Worm (Caenorhabditis elegans) whole organism, early embryonic: ENCODE data around the gene K01A2.4.

Experiments
- B0310.2 ChIP-seq: sonication (generic microtip); optimal IDR thresholded peaks from 2 replicates; lab custom pipeline; 2016; ENCODE audit warnings: mild to moderate bottlenecking, missing genetic modification characterization, missing compliant biosample characterization
- F13C5.2 ChIP-seq: sonication (generic microtip); optimal IDR thresholded peaks from 2 replicates; lab custom pipeline; 2017; ENCODE audit warnings: mild to moderate bottlenecking, missing genetic modification characterization, inconsistent platforms, missing compliant biosample characterization
- aly-1 ChIP-seq: sonication (generic microtip); optimal IDR thresholded peaks from 2 replicates; lab custom pipeline; 2016; ENCODE audit warnings: missing genetic modification characterization, missing compliant biosample characterization
- ama-1 ChIP-seq: fragments of 150-350 bp; optimal IDR thresholded peaks from 2 replicates; lab custom pipeline; 2014
- ceh-13 ChIP-seq: fragments of 200-800 bp; sonication (Bioruptor generic); optimal IDR thresholded peaks from 2 replicates; lab custom pipeline; 2018; ENCODE audit warnings: mild to moderate bottlenecking, missing genetic modification characterization, missing compliant biosample characterization
- ceh-36 ChIP-seq: sonication (generic microtip); optimal IDR thresholded peaks from 2 replicates; lab custom pipeline; 2016; ENCODE audit warnings: missing genetic modification characterization, inconsistent platforms, missing compliant biosample characterization
- ets-7 ChIP-seq: sonication (generic microtip); optimal IDR thresholded peaks from 2 replicates; lab custom pipeline; 2016; ENCODE audit warnings: missing genotype, missing genetic modification characterization, missing compliant biosample characterization
- flt-1 ChIP-seq: fragments of 200-800 bp; sonication (Bioruptor generic); IDR thresholded peaks from 2 replicates; pipeline ENCODE4 v1.3.6; 2022; ENCODE audit warnings: missing genetic modification characterization, missing compliant biosample characterization
- hmbx-1 ChIP-seq: sonication (generic microtip); optimal IDR thresholded peaks from 2 replicates; lab custom pipeline; 2016; ENCODE audit warnings: mild to moderate bottlenecking, missing genetic modification characterization, missing compliant biosample characterization
- hmg-4 ChIP-seq: fragments of 200-800 bp; sonication (Bioruptor generic); optimal IDR thresholded peaks from 2 replicates; lab custom pipeline; 2018; ENCODE audit warnings: mild to moderate bottlenecking, missing genetic modification characterization, missing compliant biosample characterization
- hnd-1 ChIP-seq: sonication (generic microtip); optimal IDR thresholded peaks from 2 replicates; lab custom pipeline; 2016; ENCODE audit warnings: missing genetic modification characterization, missing compliant biosample characterization
- pes-1 ChIP-seq: fragments of 200-800 bp; sonication (Bioruptor generic); IDR thresholded peaks from 2 replicates; pipeline ENCODE4 v1.3.6; 2022; ENCODE audit warnings: missing genetic modification reagents, missing genetic modification characterization, missing compliant biosample characterization
- scrt-1 ChIP-seq: fragments of 200-800 bp; sonication (Bioruptor generic); IDR thresholded peaks from 2 replicates; pipeline ENCODE4 v1.3.6; 2022; ENCODE audit warnings: missing genetic modification characterization, missing compliant biosample characterization
- sea-1 ChIP-seq: fragments of 200-800 bp; sonication (Bioruptor generic); conservative IDR thresholded peaks from 2 replicates; pipeline ENCODE4 v1.3.6; 2022; ENCODE audit warnings: missing genetic modification characterization, missing compliant biosample characterization
- tbx-11 ChIP-seq: fragments of 200-800 bp; sonication (Bioruptor generic); IDR thresholded peaks from 2 replicates; pipeline ENCODE4 v1.3.6; 2022; ENCODE audit warnings: missing genetic modification characterization, missing compliant biosample characterization
- tbx-37 ChIP-seq: fragments of 200-800 bp; sonication (Bioruptor generic); conservative IDR thresholded peaks from 2 replicates; pipeline ENCODE4 v1.3.6; 2022; ENCODE audit warnings: missing genetic modification reagents, missing genetic modification characterization, missing compliant biosample characterization
- tra-4 ChIP-seq: sonication (generic microtip); optimal IDR thresholded peaks from 2 replicates; lab custom pipeline; 2017; ENCODE audit warnings: missing genetic modification characterization, missing compliant biosample characterization

Gene K01A2.4

ce11 chrII:307154-307553 lies at the start of gene K01A2.4:
Gene K01A2.4, plus strand, starts transcription at chrII:307454.
- TF ChIP-seq pes-1 (GFP tag; lab: Robert Waterston, UW): no peak
- TF ChIP-seq tbx-11: no peak
- TF ChIP-seq flt-1 (GFP tag; lab: Robert Waterston, UW): no peak
- no peak for TF ChIP-seq sea-1 (GFP tag; lab: Robert Waterston, UW)
- TF ChIP-seq ets-7 (tag; lab: Kevin White, UChicago): no peak
- no peak for TF ChIP-seq F13C5.2
- TF ChIP-seq hmg-4 (GFP tag; lab: Kevin White, UChicago): no peak
- TF ChIP-seq ama-1 (lab: Kevin White, UChicago): no peak
- TF ChIP-seq ceh-13: no peak

DNA sequence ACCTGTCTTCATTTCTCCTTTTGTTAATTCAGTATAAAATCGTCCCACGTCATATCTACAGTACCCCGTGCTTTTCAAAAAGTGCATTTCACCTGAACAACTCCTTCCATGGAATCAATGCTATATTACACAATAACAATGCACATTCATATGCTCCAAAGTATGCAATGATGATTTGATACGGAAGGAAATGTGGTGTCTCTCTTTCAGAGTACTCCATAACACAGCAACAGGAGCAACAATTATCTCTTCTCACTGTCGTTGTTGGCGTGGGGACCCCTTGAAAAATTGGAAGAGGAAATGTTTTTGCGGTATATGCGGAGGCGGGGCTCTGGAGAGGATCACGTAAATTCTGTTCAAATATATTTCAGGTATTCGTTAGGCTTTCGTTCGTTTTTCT lies 49.7 kb upstream of the K01A2.4 start, which contains the start of gene cat-2:
Gene cat-2 (plus strand): TSS at position 301 of the 400 bp plus-strand sequence.
- no peak for TF ChIP-seq tbx-37

DNA sequence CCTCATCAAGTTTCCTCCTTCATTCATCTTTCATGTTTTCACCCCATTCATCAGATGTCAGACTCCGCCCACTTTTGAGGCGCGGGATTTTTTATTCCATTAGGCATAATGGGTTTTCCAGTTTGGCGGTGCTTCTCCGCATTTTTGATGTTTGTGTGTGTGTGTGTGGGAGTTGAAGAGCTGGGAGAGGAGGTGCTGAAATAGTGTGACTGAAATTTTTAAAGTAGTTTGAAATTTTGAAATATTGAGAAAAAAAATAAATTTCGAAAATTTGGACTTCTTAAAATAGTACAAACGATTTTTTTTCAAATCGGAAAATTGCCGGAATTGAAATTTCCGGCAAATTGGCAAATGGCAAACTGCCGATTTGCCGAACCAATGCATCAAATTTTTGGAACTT lies 43.7 kb upstream of the K01A2.4 start, which contains the start of gene scc-2:
Gene scc-2 (minus strand): TSS at position 101 of the 400 bp plus-strand sequence.
- TF ChIP-seq pes-1 (GFP tag; lab: Robert Waterston, UW) (no peak), B0310.2 (tag; lab: Kevin White, UChicago) (no peak), flt-1 (GFP tag; lab: Robert Waterston, UW) (no peak), hmg-4 (GFP tag; lab: Kevin White, UChicago) (no peak), hnd-1 (tag; lab: Kevin White, UChicago) (no peak), aly-1 (no peak), ceh-13 (no peak), ama-1 (lab: Kevin White, UChicago) (no peak), tbx-37 (no peak)

- TF ChIP-seq ama-1 (lab: Kevin White, UChicago): no peak
- TF ChIP-seq tra-4 (tag; lab: Kevin White, UChicago): no peak
- no peak for TF ChIP-seq pes-1 (GFP tag; lab: Robert Waterston, UW)
- no peak for TF ChIP-seq flt-1 (GFP tag; lab: Robert Waterston, UW)
- no peak for TF ChIP-seq ets-7 (tag; lab: Kevin White, UChicago)
- TF ChIP-seq hmg-4 (GFP tag; lab: Kevin White, UChicago): no peak
- TF ChIP-seq scrt-1 (GFP tag; lab: Robert Waterston, UW): no peak
- no peak for TF ChIP-seq ceh-13
Measured at ce11 chrII:264053-264452, 43.2 kb upstream of the K01A2.4 start, which contains the start of gene B0432.14. Gene B0432.14, plus strand, starts transcription at chrII:264353.

DNA sequence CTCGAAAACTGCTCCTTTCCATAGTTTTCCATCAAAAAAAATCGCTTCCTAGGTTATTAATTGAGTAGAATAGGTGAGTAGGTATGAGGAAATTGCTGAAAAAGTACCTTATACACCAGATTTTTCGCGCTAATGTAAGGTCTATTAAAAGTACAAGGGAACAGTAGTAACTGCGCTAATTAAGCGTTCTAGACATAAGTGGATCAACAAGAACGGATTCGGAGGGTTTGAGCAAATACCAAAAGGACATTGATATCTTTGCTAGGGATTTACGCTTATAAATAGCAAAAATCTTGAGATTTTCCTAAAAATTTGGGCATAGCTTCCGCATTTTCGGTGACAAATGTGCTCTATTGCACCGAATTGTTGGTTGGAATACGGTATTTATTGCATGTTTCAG lies 33.4 kb upstream of the K01A2.4 start, which contains the start of gene B0432.7:
Gene B0432.7 (minus strand): TSS at position 101 of the 400 bp plus-strand sequence.
- no peak for TF ChIP-seq hmg-4 (GFP tag; lab: Kevin White, UChicago)
- TF ChIP-seq aly-1: no peak
- no peak for TF ChIP-seq tbx-37
- TF ChIP-seq F13C5.2: no peak
- TF ChIP-seq scrt-1 (GFP tag; lab: Robert Waterston, UW): no peak
- no peak for TF ChIP-seq B0310.2 (tag; lab: Kevin White, UChicago)
- no peak for TF ChIP-seq ets-7 (tag; lab: Kevin White, UChicago)
- TF ChIP-seq tra-4 (tag; lab: Kevin White, UChicago): no peak
- no peak for TF ChIP-seq ceh-36 (tag; lab: Kevin White, UChicago)
- TF ChIP-seq ama-1 (lab: Kevin White, UChicago): no peak
- no peak for TF ChIP-seq flt-1 (GFP tag; lab: Robert Waterston, UW)
- TF ChIP-seq hnd-1 (tag; lab: Kevin White, UChicago): no peak
- no peak for TF ChIP-seq pes-1 (GFP tag; lab: Robert Waterston, UW)
- TF ChIP-seq tbx-11: no peak

DNA sequence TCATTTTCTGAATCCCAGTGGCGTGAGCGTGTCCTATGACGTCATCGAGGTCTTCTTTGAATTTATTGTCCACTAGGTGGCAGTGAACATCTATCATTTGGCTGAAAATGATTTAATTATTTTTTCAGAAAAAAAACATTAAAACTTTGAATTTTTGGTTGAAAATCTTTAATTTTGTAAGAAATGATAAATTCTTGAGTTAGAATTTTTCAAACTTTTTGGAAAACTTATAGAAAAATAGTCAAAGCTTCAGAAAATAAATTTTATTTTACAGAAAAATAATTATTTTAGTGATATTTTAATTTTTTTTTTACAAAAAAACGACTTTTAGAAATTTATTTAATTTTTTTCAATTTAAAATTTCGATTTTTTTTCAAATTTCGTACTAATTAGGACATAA lies 28.6 kb upstream of the K01A2.4 start, which contains the start of gene B0432.8:
Gene B0432.8 (minus strand): TSS at position 101 of the 400 bp plus-strand sequence.
- TF ChIP-seq hmg-4 (GFP tag; lab: Kevin White, UChicago) (no peak), tbx-11 (no peak), scrt-1 (GFP tag; lab: Robert Waterston, UW) (no peak), ets-7 (tag; lab: Kevin White, UChicago) (no peak), hmbx-1 (tag; lab: Kevin White, UChicago) (no peak), flt-1 (GFP tag; lab: Robert Waterston, UW) (no peak), F13C5.2 (no peak), ceh-36 (tag; lab: Kevin White, UChicago) (no peak), ama-1 (lab: Kevin White, UChicago) (no peak), tra-4 (tag; lab: Kevin White, UChicago) (no peak)

DNA sequence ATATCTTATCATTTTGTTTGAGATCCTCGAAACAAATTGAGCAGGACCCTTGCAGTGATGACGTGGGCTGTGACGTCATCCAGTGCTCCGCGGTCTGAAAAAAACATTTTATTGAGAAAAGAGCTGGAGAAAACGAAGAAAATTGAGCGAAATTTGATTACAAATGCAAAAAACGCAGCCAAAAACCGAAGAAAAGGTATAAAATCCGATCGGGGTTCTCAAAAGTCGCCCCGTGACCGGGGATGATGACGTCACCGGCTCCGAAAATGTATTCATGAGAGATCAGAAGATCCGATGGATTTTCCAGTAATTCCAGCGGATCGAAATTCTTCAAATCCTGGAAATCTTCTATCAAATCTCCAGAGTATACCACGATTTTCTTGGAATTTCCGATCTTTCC lies 24.8 kb upstream of the K01A2.4 start, which contains the start of gene trul-1:
Gene trul-1 (minus strand): TSS at position 101 of the 400 bp plus-strand sequence.
- no peak for TF ChIP-seq sea-1 (GFP tag; lab: Robert Waterston, UW)
- no peak for TF ChIP-seq pes-1 (GFP tag; lab: Robert Waterston, UW)
- TF ChIP-seq ceh-36 (tag; lab: Kevin White, UChicago): no peak
- TF ChIP-seq hmbx-1 (tag; lab: Kevin White, UChicago): no peak
- no peak for TF ChIP-seq tra-4 (tag; lab: Kevin White, UChicago)
- no peak for TF ChIP-seq tbx-11
- TF ChIP-seq B0310.2 (tag; lab: Kevin White, UChicago): no peak
- TF ChIP-seq ceh-13: no peak
- no peak for TF ChIP-seq scrt-1 (GFP tag; lab: Robert Waterston, UW)
- no peak for TF ChIP-seq ets-7 (tag; lab: Kevin White, UChicago)
- TF ChIP-seq tbx-37: no peak
- TF ChIP-seq hnd-1 (tag; lab: Kevin White, UChicago): no peak
- no peak for TF ChIP-seq flt-1 (GFP tag; lab: Robert Waterston, UW)
- TF ChIP-seq aly-1: no peak
- no peak for TF ChIP-seq hmg-4 (GFP tag; lab: Kevin White, UChicago)
- no peak for TF ChIP-seq ama-1 (lab: Kevin White, UChicago)
- TF ChIP-seq F13C5.2: no peak

- TF ChIP-seq scrt-1 (GFP tag; lab: Robert Waterston, UW) (no peak), hmbx-1 (tag; lab: Kevin White, UChicago) (no peak), sea-1 (GFP tag; lab: Robert Waterston, UW) (no peak), F13C5.2 (no peak), B0310.2 (tag; lab: Kevin White, UChicago) (no peak), tbx-11 (no peak), ets-7 (tag; lab: Kevin White, UChicago) (no peak), tra-4 (tag; lab: Kevin White, UChicago) (no peak), aly-1 (no peak), ceh-36 (tag; lab: Kevin White, UChicago) (no peak), flt-1 (GFP tag; lab: Robert Waterston, UW) (no peak), tbx-37 (no peak)
Measured at ce11 chrII:283594-283993, 23.7 kb upstream of the K01A2.4 start, which contains the start of gene B0432.9. Gene B0432.9, minus strand, starts transcription at chrII:283694.
